Worm (Caenorhabditis elegans) whole organism, early embryonic: ENCODE measurements around the gene ttr-52.

Experiments used
- hmg-4 ChIP-seq: fragments of 200-800 bp; sonication (Bioruptor generic); optimal IDR thresholded peaks from 2 replicates; lab custom pipeline; 2018; ENCODE audit warnings: mild to moderate bottlenecking, missing genetic modification characterization, missing compliant biosample characterization
- tbx-11 ChIP-seq: fragments of 200-800 bp; sonication (Bioruptor generic); IDR thresholded peaks from 2 replicates; pipeline ENCODE4 v1.3.6; 2022; ENCODE audit warnings: missing genetic modification characterization, missing compliant biosample characterization

- no peak for TF ChIP-seq hmg-4
- TF ChIP-seq tbx-11 (GFP tag; lab: Robert Waterston, UW) = no peak
Measured at ce11 chrIII:13393647-13394046, 10.9 kb upstream of the ttr-52 start, which contains the start of gene qdpr-1.
